Fruit fly (Drosophila melanogaster) whole organism, wandering third instar larva: ENCODE results near the gene Txl.

Source experiments
- Abd-B ChIP-seq: fragments of >200 bp; optimal IDR thresholded peaks from 2 replicates; lab custom pipeline; 2017; ENCODE audit warnings: missing biosample characterization, missing genetic modification characterization
- CG32264 ChIP-seq: fragments of 200-800 bp; sonication (Bioruptor generic); optimal IDR thresholded peaks from 2 replicates; lab custom pipeline; 2016; ENCODE audit warnings: missing biosample characterization, missing genetic modification characterization
- CG9705 ChIP-seq: fragments of 200-800 bp; sonication (Bioruptor generic); optimal IDR thresholded peaks from 2 replicates; lab custom pipeline; 2018; ENCODE audit warnings: missing biosample characterization, mild to moderate bottlenecking, missing genetic modification characterization
- CrebA ChIP-seq: fragments of 200-800 bp; sonication (Bioruptor generic); optimal IDR thresholded peaks from 2 replicates; lab custom pipeline; 2016; ENCODE audit warnings: missing biosample characterization, mild to moderate bottlenecking, missing genetic modification characterization, borderline replicate concordance
- Dfd ChIP-seq: fragments of >200 bp; optimal IDR thresholded peaks from 2 replicates; lab custom pipeline; 2017; ENCODE audit warnings: missing biosample characterization, missing genetic modification characterization
- Dif ChIP-seq: fragments of 200-275, 200-300 bp; sonication (Bioruptor generic); optimal IDR thresholded peaks from 2 replicates; lab custom pipeline; 2018; ENCODE audit warnings: missing biosample characterization, missing genetic modification characterization; ENCODE audit not compliant: partially characterized antibody
- GATAd ChIP-seq: sonication (Bioruptor generic); optimal IDR thresholded peaks from 2 replicates; lab custom pipeline; 2016; ENCODE audit warnings: missing biosample characterization, missing genetic modification characterization
- HLH106 ChIP-seq: fragments of 200-800 bp; optimal IDR thresholded peaks from 3 replicates; lab custom pipeline; 2019; ENCODE audit warnings: missing biosample characterization, mild to moderate bottlenecking, missing genetic modification characterization, moderate library complexity
- Hnf4 ChIP-seq: fragments of 200-800 bp; sonication (Bioruptor generic); optimal IDR thresholded peaks from 2 replicates; lab custom pipeline; 2016; ENCODE audit warnings: missing biosample characterization, mild to moderate bottlenecking, missing genetic modification characterization
- Hr78 ChIP-seq: fragments of >200 bp; optimal IDR thresholded peaks from 2 replicates; lab custom pipeline; 2017; ENCODE audit warnings: missing biosample characterization, missing genetic modification characterization
- Hr83 ChIP-seq: fragments of 200-300 bp; sonication (Bioruptor generic); optimal IDR thresholded peaks from 2 replicates; lab custom pipeline; 2016; ENCODE audit warnings: missing biosample characterization, mild to moderate bottlenecking, missing genetic modification characterization, moderate library complexity; ENCODE audit not compliant: poor library complexity, severe bottlenecking
- Jra ChIP-seq: sonication (Bioruptor generic); optimal IDR thresholded peaks from 2 replicates; lab custom pipeline; 2016; ENCODE audit warnings: missing biosample characterization, missing genetic modification characterization
- Mio ChIP-seq: sonication (Bioruptor generic); optimal IDR thresholded peaks from 2 replicates; lab custom pipeline; 2016; ENCODE audit warnings: missing biosample characterization, missing genetic modification characterization
- Myc ChIP-seq: fragments of >200 bp; optimal IDR thresholded peaks from 2 replicates; lab custom pipeline; 2017
- N ChIP-seq: fragments of >200 bp; optimal IDR thresholded peaks from 2 replicates; lab custom pipeline; 2018; ENCODE audit warnings: missing biosample characterization, missing external identifiers, missing genetic modification characterization
- OdsH ChIP-seq: fragments of 200-800 bp; sonication (Bioruptor generic); optimal IDR thresholded peaks from 2 replicates; lab custom pipeline; 2016; ENCODE audit warnings: missing biosample characterization, mild to moderate bottlenecking, missing genetic modification characterization
- Rel ChIP-seq, 2 experiments: fragments of 200-800 bp; sonication (Bioruptor generic) in 1 of 2; optimal IDR thresholded peaks; 2 replicates in 1 of 2; 3 replicates in 1 of 2; lab custom pipeline; 2016 to 2019; ENCODE audit warnings: mild to moderate bottlenecking in 2 of 2, missing biosample characterization in 2 of 2, missing genetic modification characterization in 2 of 2, moderate library complexity in 1 of 2
- Sp1 ChIP-seq: fragments of 200-800 bp; sonication (Bioruptor generic); optimal IDR thresholded peaks from 3 replicates; lab custom pipeline; 2019; ENCODE audit warnings: missing biosample characterization, mild to moderate bottlenecking, missing genetic modification characterization, moderate library complexity
- Vsx2 ChIP-seq: fragments of 200-300, 225-300 bp; sonication (Bioruptor generic); optimal IDR thresholded peaks from 2 replicates; lab custom pipeline; 2018; ENCODE audit warnings: missing biosample characterization, missing genetic modification characterization; ENCODE audit not compliant: partially characterized antibody
- br ChIP-seq: fragments of 200-800 bp; sonication (Bioruptor generic); optimal IDR thresholded peaks from 2 replicates; lab custom pipeline; 2016; ENCODE audit warnings: missing biosample characterization, missing genetic modification characterization
- brk ChIP-seq: fragments of 200-800 bp; sonication (Bioruptor generic); optimal IDR thresholded peaks from 2 replicates; lab custom pipeline; 2016; ENCODE audit warnings: missing biosample characterization, mild to moderate bottlenecking, missing genetic modification characterization
- dl ChIP-seq, 2 experiments: fragments of 175-275, 200-275 bp in 1 of 2; fragments of 200-275 bp in 1 of 2; sonication (Bioruptor generic); optimal IDR thresholded peaks; lab custom pipeline; 2018; ENCODE audit warnings: mild to moderate bottlenecking in 2 of 2, missing biosample characterization in 2 of 2, missing genetic modification characterization in 2 of 2, moderate library complexity in 2 of 2; ENCODE audit not compliant: partially characterized antibody in 2 of 2, insufficient read depth in 1 of 2
- dmrt93B ChIP-seq: fragments of 200-800 bp; sonication (Bioruptor generic); optimal IDR thresholded peaks from 2 replicates; lab custom pipeline; 2018; ENCODE audit warnings: missing biosample characterization, mild to moderate bottlenecking, missing genetic modification characterization
- dsf ChIP-seq: sonication (Bioruptor generic); optimal IDR thresholded peaks from 2 replicates; lab custom pipeline; 2016; ENCODE audit warnings: missing biosample characterization, missing genetic modification characterization, borderline replicate concordance
- ey ChIP-seq: fragments of 200-800 bp; sonication (Bioruptor generic); optimal IDR thresholded peaks from 2 replicates; lab custom pipeline; 2016; ENCODE audit warnings: missing biosample characterization, missing genetic modification characterization
- foxo ChIP-seq, 2 experiments: fragments of 200-800 bp; sonication (Bioruptor generic); optimal IDR thresholded peaks; 2 replicates in 1 of 2; 3 replicates in 1 of 2; lab custom pipeline; 2016 to 2017; ENCODE audit warnings: missing biosample characterization in 2 of 2, missing genetic modification characterization in 2 of 2
- fru ChIP-seq: fragments of 200-800 bp; sonication (Bioruptor generic); optimal IDR thresholded peaks from 3 replicates; lab custom pipeline; 2016; ENCODE audit warnings: missing biosample characterization, mild to moderate bottlenecking, missing genetic modification characterization
- h ChIP-seq: fragments of 200-800 bp; sonication (Bioruptor generic); optimal IDR thresholded peaks from 3 replicates; lab custom pipeline; 2016; ENCODE audit warnings: missing biosample characterization, mild to moderate bottlenecking, missing genetic modification characterization
- jim ChIP-seq: fragments of 175-275, 200-325 bp; sonication (Bioruptor generic); optimal IDR thresholded peaks from 2 replicates; lab custom pipeline; 2016; ENCODE audit warnings: missing biosample characterization, mild to moderate bottlenecking, missing genetic modification characterization
- lola ChIP-seq: fragments of >200 bp; optimal IDR thresholded peaks from 2 replicates; lab custom pipeline; 2017; ENCODE audit warnings: missing biosample characterization, missing genetic modification characterization
- pan ChIP-seq: fragments of >200 bp; optimal IDR thresholded peaks from 2 replicates; lab custom pipeline; 2017
- psq ChIP-seq: fragments of 200-800 bp; sonication (Bioruptor generic); optimal IDR thresholded peaks from 3 replicates; lab custom pipeline; 2017; ENCODE audit warnings: missing biosample characterization, mild to moderate bottlenecking, missing genetic modification characterization, moderate library complexity
- rgr ChIP-seq: fragments of 200-800 bp; sonication (Bioruptor generic); optimal IDR thresholded peaks from 3 replicates; lab custom pipeline; 2016; ENCODE audit warnings: missing biosample characterization, mild to moderate bottlenecking, missing genetic modification characterization
- sage ChIP-seq: fragments of 200-800 bp; sonication (Bioruptor generic); optimal IDR thresholded peaks from 2 replicates; lab custom pipeline; 2016; ENCODE audit warnings: missing biosample characterization, mild to moderate bottlenecking, missing genetic modification characterization
- sv ChIP-seq: fragments of 200-800 bp; sonication (Bioruptor generic); optimal IDR thresholded peaks from 3 replicates; lab custom pipeline; 2016; ENCODE audit warnings: missing biosample characterization, missing genetic modification characterization
- tai ChIP-seq: sonication (Bioruptor generic); optimal IDR thresholded peaks from 2 replicates; lab custom pipeline; 2016; ENCODE audit warnings: missing biosample characterization, missing genetic modification characterization
- usp ChIP-seq: fragments of >200 bp; optimal IDR thresholded peaks from 2 replicates; lab custom pipeline; 2017; ENCODE audit warnings: missing biosample characterization, missing genetic modification characterization
- woc ChIP-seq: sonication (Bioruptor generic); optimal IDR thresholded peaks from 2 replicates; lab custom pipeline; 2016; ENCODE audit warnings: missing biosample characterization, mild to moderate bottlenecking, missing genetic modification characterization

Gene Txl

dm6 chr3L:5808101-5808433, 42.4 kb downstream of the Txl start:
- TF ChIP-seq woc (GFP tag; lab: Kevin White, UChicago) (peak; percentile 26), Sp1 (GFP tag; lab: Kevin White, UChicago) (no peak), rgr (peak; percentile 28), Mio (GFP tag; lab: Kevin White, UChicago) (no peak), N (GFP tag; lab: Kevin White, UChicago) (no peak), dmrt93B (GFP tag; lab: Kevin White, UChicago) (no peak), brk (GFP tag; lab: Kevin White, UChicago) (no peak), foxo (GFP tag; optimal IDR thresholded peaks at IDR 0.05; lab: Kevin White, UChicago) (peak in 1 of 2 experiments; percentile 48), Vsx2 (no peak), CrebA (no peak), OdsH (GFP tag; lab: Kevin White, UChicago) (no peak), Hnf4 (GFP tag; lab: Kevin White, UChicago) (peak; percentile 21), Dfd (no peak), dsf (no peak), dl (GFP tag; optimal IDR thresholded peaks at IDR 0.05; lab: Kevin White, UChicago; ENCODE audit: insufficient read depth in 1 of 2, partially characterized antibody in 2 of 2) (no peak), lola (no peak), CG32264 (no peak), h (GFP tag; lab: Kevin White, UChicago) (peak; percentile 42), br (peak; percentile 19), tai (GFP tag; lab: Kevin White, UChicago) (no peak), CG9705 (GFP tag; lab: Kevin White, UChicago) (no peak), Myc (no peak), GATAd (GFP tag; lab: Kevin White, UChicago) (no peak), jim (GFP tag; lab: Kevin White, UChicago) (no peak), pan (lab: Kevin White, UChicago) (no peak), Jra (GFP tag; lab: Kevin White, UChicago) (no peak), psq (GFP tag; lab: Kevin White, UChicago) (no peak), ey (GFP tag; lab: Kevin White, UChicago) (peak; percentile 37), Hr83 (no peak), Hr78 (GFP tag; lab: Kevin White, UChicago) (no peak), Rel (GFP tag; optimal IDR thresholded peaks at IDR 0.05; lab: Kevin White, UChicago) (no peak), Rel (tag; optimal IDR thresholded peaks at IDR 0.05; lab: Kevin White, UChicago) (no peak), fru (GFP tag; lab: Kevin White, UChicago) (peak; percentile 69), sv (GFP tag; lab: Kevin White, UChicago) (no peak), Abd-B (GFP tag; lab: Kevin White, UChicago) (no peak), sage (GFP tag; lab: Kevin White, UChicago) (no peak), usp (GFP tag; lab: Kevin White, UChicago) (no peak), Dif (GFP tag; lab: Kevin White, UChicago) (no peak), HLH106 (tag; lab: Kevin White, UChicago) (peak; percentile 36)

DNA sequence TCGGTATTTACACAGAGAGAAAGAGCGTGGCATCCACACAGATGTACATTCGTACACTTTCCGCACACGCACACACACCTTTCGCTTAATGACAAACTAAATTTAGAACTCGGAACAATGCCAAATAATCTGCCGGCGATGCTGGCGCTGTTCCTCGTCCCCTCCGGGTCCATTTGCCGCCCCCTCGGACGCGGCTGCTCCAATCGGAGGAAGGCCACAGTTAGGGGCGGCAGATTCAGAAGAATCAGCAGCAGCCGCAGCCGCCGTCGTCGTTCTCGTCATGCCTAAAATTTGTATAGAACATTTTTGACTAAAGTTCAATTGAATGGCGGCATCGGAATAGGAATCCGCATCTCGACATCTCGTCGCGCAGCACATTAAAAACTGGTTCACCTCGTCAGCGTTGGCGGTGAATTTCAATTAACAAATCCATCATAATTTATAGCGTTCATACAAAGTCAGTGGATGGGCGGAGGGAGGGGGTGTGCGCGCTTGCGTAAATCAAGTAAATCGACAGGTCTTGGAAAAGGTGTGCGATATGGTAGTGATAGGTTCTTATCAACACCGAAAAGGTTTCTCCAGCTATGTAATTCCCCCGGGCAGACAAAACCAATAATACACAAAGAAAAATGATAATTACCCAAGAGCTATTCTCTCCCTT, 43.0 kb downstream of the Txl start:
- TF ChIP-seq ey (GFP tag; lab: Kevin White, UChicago) (no peak), Dif (GFP tag; lab: Kevin White, UChicago) (no peak), Jra (GFP tag; lab: Kevin White, UChicago) (no peak), Rel (GFP tag; optimal IDR thresholded peaks at IDR 0.05; lab: Kevin White, UChicago) (no peak), Rel (tag; optimal IDR thresholded peaks at IDR 0.05; lab: Kevin White, UChicago) (peak; percentile 92)

DNA sequence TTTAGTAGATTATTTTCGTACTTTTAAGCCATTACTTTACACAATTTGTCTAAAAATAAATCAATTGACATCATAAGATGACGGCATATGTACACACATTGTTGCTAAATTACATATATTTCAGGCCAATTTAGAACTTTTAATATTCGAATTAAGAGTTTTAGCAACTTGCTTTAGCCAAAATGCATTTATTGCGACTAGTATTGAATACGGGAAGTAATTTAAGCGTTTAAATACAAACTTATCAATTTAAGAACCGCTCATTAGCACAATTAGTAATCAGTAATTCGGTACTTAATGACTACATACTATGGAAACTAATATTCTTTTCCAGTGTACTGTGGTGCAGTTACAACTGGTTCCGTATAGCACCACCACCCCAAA, 43.5 kb downstream of the Txl start:
- TF ChIP-seq HLH106 (tag; lab: Kevin White, UChicago), result peak; percentile 8
- no peak for TF ChIP-seq usp (GFP tag; lab: Kevin White, UChicago)
